Worm (Caenorhabditis elegans): ENCODE results near the gene twk-25.

ce11 chrIV:11520960-11521359 lies 16.4 kb downstream of the twk-25 start, which contains the start of the genes M04B2.4 and gfl-1:
- TF ChIP-seq mep-1 (tag; optimal IDR thresholded peaks at IDR 0.05) (peak; percentile 85), jun-1 (tag; optimal IDR thresholded peaks at IDR 0.05) (no peak), nhr-12 (tag; optimal IDR thresholded peaks at IDR 0.05) (no peak), mdl-1 (tag; optimal IDR thresholded peaks at IDR 0.05) (no peak), nhr-71 (tag; optimal IDR thresholded peaks at IDR 0.05) (peak; percentile 59), zip-4 (GFP tag; optimal IDR thresholded peaks at IDR 0.05) (no peak), ztf-11 (tag; optimal IDR thresholded peaks at IDR 0.05) (no peak)

Data from whole organism, L1 larva.